Worm (Caenorhabditis elegans) whole organism, late embryonic: ENCODE data around the gene sago-1.

Experiments
- C08G9.2 ChIP-seq: sonication (generic microtip); optimal IDR thresholded peaks from 2 replicates; lab custom pipeline; 2016; ENCODE audit warnings: mild to moderate bottlenecking, missing genetic modification characterization, moderate library complexity, missing compliant biosample characterization
- F13H6.1 ChIP-seq: sonication (generic microtip); optimal IDR thresholded peaks from 2 replicates; lab custom pipeline; 2016; ENCODE audit warnings: missing genetic modification characterization, missing compliant biosample characterization
- K02D7.2 ChIP-seq: sonication (generic microtip); optimal IDR thresholded peaks from 2 replicates; lab custom pipeline; 2017; ENCODE audit warnings: mild to moderate bottlenecking, missing genetic modification characterization, missing compliant biosample characterization
- T23F11.4 ChIP-seq: fragments of 200-800 bp; sonication (Bioruptor generic); optimal IDR thresholded peaks from 2 replicates; lab custom pipeline; 2018; ENCODE audit warnings: mild to moderate bottlenecking, missing genetic modification characterization, missing compliant biosample characterization
- ahr-1 ChIP-seq: sonication (generic microtip); optimal IDR thresholded peaks from 2 replicates; lab custom pipeline; 2016; ENCODE audit warnings: missing genetic modification characterization, missing compliant biosample characterization
- ama-1 ChIP-seq: fragments of 150-350 bp; optimal IDR thresholded peaks from 2 replicates; lab custom pipeline; 2014
- ceh-18 ChIP-seq: sonication (generic microtip); optimal IDR thresholded peaks from 2 replicates; lab custom pipeline; 2016; ENCODE audit warnings: missing genetic modification characterization, missing compliant biosample characterization
- ceh-2 ChIP-seq: sonication (generic microtip); optimal IDR thresholded peaks from 2 replicates; lab custom pipeline; 2016; ENCODE audit warnings: missing genotype, missing genetic modification characterization, missing compliant biosample characterization
- ceh-22 ChIP-seq: sonication (generic microtip); optimal IDR thresholded peaks from 2 replicates; lab custom pipeline; 2017; ENCODE audit warnings: missing biosample characterization, missing genetic modification characterization
- ceh-30 ChIP-seq: fragments of 150-350 bp; optimal IDR thresholded peaks from 2 replicates; lab custom pipeline; 2014; ENCODE audit warnings: missing biosample characterization, missing genetic modification characterization
- ceh-31 ChIP-seq: sonication (generic microtip); optimal IDR thresholded peaks from 2 replicates; lab custom pipeline; 2016; ENCODE audit warnings: missing genetic modification characterization, missing compliant biosample characterization
- ceh-34 ChIP-seq: sonication (generic microtip); optimal IDR thresholded peaks from 2 replicates; lab custom pipeline; 2016; ENCODE audit warnings: mild to moderate bottlenecking, missing genetic modification characterization, missing compliant biosample characterization
- ceh-45 ChIP-seq: fragments of 200-800 bp; sonication (Bioruptor generic); IDR thresholded peaks from 2 replicates; pipeline ENCODE4 v1.3.6; 2022; ENCODE audit warnings: missing genetic modification reagents, missing genetic modification characterization, missing compliant biosample characterization
- ceh-6 ChIP-seq: fragments of 200-800 bp; sonication (Bioruptor generic); optimal IDR thresholded peaks from 2 replicates; lab custom pipeline; 2018; ENCODE audit warnings: mild to moderate bottlenecking, missing genetic modification characterization, missing compliant biosample characterization
- che-1 ChIP-seq: sonication (generic microtip); optimal IDR thresholded peaks from 2 replicates; lab custom pipeline; 2016; ENCODE audit warnings: mild to moderate bottlenecking, missing genetic modification characterization, missing compliant biosample characterization
- dmd-4 ChIP-seq: sonication (generic microtip); optimal IDR thresholded peaks from 2 replicates; lab custom pipeline; 2016; ENCODE audit warnings: borderline replicate concordance, missing genetic modification characterization, missing compliant biosample characterization
- dve-1 ChIP-seq: sonication (generic microtip); optimal IDR thresholded peaks from 2 replicates; lab custom pipeline; 2017; ENCODE audit warnings: antibody characterized with exemption, mild to moderate bottlenecking, missing genetic modification characterization, missing compliant biosample characterization
- elt-2 ChIP-seq: sonication (generic microtip); optimal IDR thresholded peaks from 2 replicates; lab custom pipeline; 2016; ENCODE audit warnings: missing genetic modification reagents, missing genetic modification characterization, missing compliant biosample characterization
- ets-4 ChIP-seq: sonication (generic microtip); optimal IDR thresholded peaks from 2 replicates; lab custom pipeline; 2016; ENCODE audit warnings: missing genetic modification characterization, missing compliant biosample characterization
- eyg-1 ChIP-seq: sonication (generic microtip); optimal IDR thresholded peaks from 2 replicates; lab custom pipeline; 2016; ENCODE audit warnings: missing genotype, missing genetic modification characterization, missing compliant biosample characterization
- fkh-6 ChIP-seq: sonication (generic microtip); optimal IDR thresholded peaks from 2 replicates; lab custom pipeline; 2016; ENCODE audit warnings: missing genetic modification characterization, missing compliant biosample characterization
- lim-6 ChIP-seq: sonication (generic microtip); optimal IDR thresholded peaks from 2 replicates; lab custom pipeline; 2016; ENCODE audit warnings: missing genetic modification characterization, missing compliant biosample characterization
- madf-2 ChIP-seq: sonication (generic microtip); optimal IDR thresholded peaks from 2 replicates; lab custom pipeline; 2017; ENCODE audit warnings: missing genetic modification characterization, missing compliant biosample characterization
- nhr-11 ChIP-seq: fragments of 150-350 bp; optimal IDR thresholded peaks from 2 replicates; lab custom pipeline; 2014; ENCODE audit warnings: missing biosample characterization, missing genetic modification characterization
- odd-2 ChIP-seq: sonication (generic microtip); optimal IDR thresholded peaks from 2 replicates; lab custom pipeline; 2017; ENCODE audit warnings: antibody characterized with exemption, mild to moderate bottlenecking, missing genetic modification characterization, missing compliant biosample characterization
- pag-3 ChIP-seq: sonication (generic microtip); optimal IDR thresholded peaks from 2 replicates; lab custom pipeline; 2016; ENCODE audit warnings: missing compliant biosample characterization, missing genetic modification characterization, borderline replicate concordance
- pat-9 ChIP-seq: fragments of 200-800 bp; sonication (Bioruptor generic); optimal IDR thresholded peaks from 2 replicates; lab custom pipeline; 2018; ENCODE audit warnings: mild to moderate bottlenecking, missing genetic modification characterization, moderate library complexity, missing compliant biosample characterization
- pha-2 ChIP-seq: sonication (generic microtip); optimal IDR thresholded peaks from 2 replicates; lab custom pipeline; 2017; ENCODE audit warnings: mild to moderate bottlenecking, missing genetic modification characterization, missing compliant biosample characterization
- pha-4 ChIP-seq: fragments of 150-350 bp; optimal IDR thresholded peaks from 2 replicates; lab custom pipeline; 2018; ENCODE audit warnings: missing biosample characterization, missing genetic modification reagents, missing genetic modification characterization
- pros-1 ChIP-seq: fragments of 150-350 bp; optimal IDR thresholded peaks from 2 replicates; lab custom pipeline; 2014; ENCODE audit warnings: missing biosample characterization, missing genetic modification reagents, missing genetic modification characterization
- ref-2 ChIP-seq: sonication (generic microtip); optimal IDR thresholded peaks from 2 replicates; lab custom pipeline; 2016; ENCODE audit warnings: missing genetic modification characterization, missing compliant biosample characterization
- rnt-1 ChIP-seq: sonication (generic microtip); optimal IDR thresholded peaks from 2 replicates; lab custom pipeline; 2016; ENCODE audit warnings: missing genetic modification characterization, missing compliant biosample characterization
- sdc-2 ChIP-seq: sonication (generic microtip); optimal IDR thresholded peaks from 2 replicates; lab custom pipeline; 2016; ENCODE audit warnings: missing genotype, missing genetic modification characterization, missing compliant biosample characterization
- syd-9 ChIP-seq: sonication (generic microtip); optimal IDR thresholded peaks from 2 replicates; lab custom pipeline; 2016; ENCODE audit warnings: mild to moderate bottlenecking, missing genetic modification characterization, moderate library complexity, missing compliant biosample characterization
- tbx-2 ChIP-seq: sonication (generic microtip); optimal IDR thresholded peaks from 2 replicates; lab custom pipeline; 2016; ENCODE audit warnings: missing genetic modification characterization, missing compliant biosample characterization
- unc-3 ChIP-seq, 2 experiments: fragments of 200-800 bp in 1 of 2; sonication (Bioruptor generic) in 1 of 2; sonication (generic microtip) in 1 of 2; conservative IDR thresholded peaks in 1 of 2; optimal IDR thresholded peaks in 1 of 2; 2 replicates each; pipeline versions ENCODE4 v1.3.6 to Lab custom; 2016 to 2022; ENCODE audit warnings: missing compliant biosample characterization in 2 of 2, missing genetic modification characterization in 2 of 2, missing genetic modification reagents in 1 of 2
- unc-42 ChIP-seq: sonication (generic microtip); optimal IDR thresholded peaks from 2 replicates; lab custom pipeline; 2016; ENCODE audit warnings: missing genotype, missing genetic modification characterization, missing compliant biosample characterization
- zip-5 ChIP-seq: sonication (generic microtip); optimal IDR thresholded peaks from 2 replicates; lab custom pipeline; 2016; ENCODE audit warnings: missing genetic modification characterization, missing compliant biosample characterization

The sago-1 gene

DNA sequence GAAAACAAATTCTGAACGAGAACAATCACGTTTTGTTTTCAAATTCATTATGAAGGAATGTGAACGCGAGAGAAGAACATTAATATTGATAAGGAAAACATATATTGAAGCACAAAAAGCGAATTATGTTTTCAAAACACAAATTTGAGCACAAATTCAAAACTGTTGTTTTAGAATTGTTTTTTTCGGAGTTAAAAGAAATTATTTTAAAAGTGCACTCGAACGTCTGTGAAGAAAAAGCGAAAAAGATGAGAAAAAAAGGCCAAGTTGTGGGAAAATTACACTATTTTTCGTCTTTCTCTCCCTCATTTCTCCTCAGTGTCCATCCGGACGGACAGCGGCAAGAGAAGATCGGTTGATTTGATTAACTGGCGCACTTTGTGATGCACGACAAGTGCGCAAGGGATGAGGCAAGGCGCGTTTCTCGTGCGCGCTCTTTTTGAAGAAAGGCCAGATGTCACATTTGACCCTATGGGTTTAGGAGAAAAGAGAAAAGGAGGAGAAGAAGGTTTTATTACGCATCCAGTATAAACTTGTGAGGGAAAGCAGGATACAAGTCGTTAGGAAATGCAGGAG, 36.2 kb upstream of the sago-1 start, which contains the start of gene mrck-1 (continued):
- TF ChIP-seq nhr-11 (tag; lab: Kevin White, UChicago), result no peak
- TF ChIP-seq elt-2 (tag; lab: Kevin White, UChicago), result peak; percentile 76
- peak; percentile 93 for TF ChIP-seq ceh-18 (tag; lab: Kevin White, UChicago)
- peak; percentile 63 for TF ChIP-seq che-1 (tag; lab: Kevin White, UChicago)
- peak; percentile 72 for TF ChIP-seq ceh-30 (tag; lab: Kevin White, UChicago)
- no peak for TF ChIP-seq zip-5 (tag; lab: Kevin White, UChicago)
- peak; percentile 78 for TF ChIP-seq T23F11.4 (GFP tag; lab: Kevin White, UChicago)
- peak; percentile 54 for TF ChIP-seq ahr-1 (tag; lab: Kevin White, UChicago)
- no peak for TF ChIP-seq odd-2 (tag; lab: Kevin White, UChicago)
- peak; percentile 25 for TF ChIP-seq pha-2 (tag; lab: Kevin White, UChicago)
- peak; percentile 66 for TF ChIP-seq fkh-6 (tag; lab: Kevin White, UChicago)
- peak; percentile 72 for TF ChIP-seq ceh-6 (GFP tag; lab: Kevin White, UChicago)
- TF ChIP-seq madf-2 (tag; lab: Kevin White, UChicago), result peak; percentile 96
- TF ChIP-seq dve-1 (tag; lab: Kevin White, UChicago), result peak; percentile 80
- TF ChIP-seq ceh-31 (tag; lab: Kevin White, UChicago), result peak; percentile 92
- peak; percentile 94 for TF ChIP-seq pros-1 (tag; lab: Kevin White, UChicago)
- peak; percentile 78 for TF ChIP-seq ref-2
- TF ChIP-seq K02D7.2 (tag; lab: Kevin White, UChicago), result peak; percentile 66
- TF ChIP-seq ceh-45 (GFP tag; lab: Robert Waterston, UW), result peak; percentile 48; the same call in 1 of the 2 replicates
- TF ChIP-seq unc-3 (GFP tag; conservative IDR thresholded peaks at IDR 0.05; lab: Robert Waterston, UW), result peak; percentile 74
- TF ChIP-seq unc-3 (tag; optimal IDR thresholded peaks at IDR 0.05; lab: Kevin White, UChicago), result peak; percentile 72
- TF ChIP-seq pat-9 (tag; lab: Kevin White, UChicago), result peak; percentile 92
- peak; percentile 62 for TF ChIP-seq lim-6 (tag; lab: Kevin White, UChicago)
- peak; percentile 89 for TF ChIP-seq ceh-34
- peak; percentile 74 for TF ChIP-seq ceh-2 (tag; lab: Kevin White, UChicago)
- no peak for TF ChIP-seq ama-1 (lab: Kevin White, UChicago)
- TF ChIP-seq pha-4, result no peak
- TF ChIP-seq dmd-4 (tag; lab: Kevin White, UChicago), result peak; percentile 16
- peak; percentile 54 for TF ChIP-seq ets-4 (tag; lab: Kevin White, UChicago)
- TF ChIP-seq rnt-1 (tag; lab: Kevin White, UChicago), result peak; percentile 93
- TF ChIP-seq tbx-2, result peak; percentile 95
- TF ChIP-seq pag-3 (tag; lab: Kevin White, UChicago), result peak; percentile 67
- peak; percentile 84 for TF ChIP-seq F13H6.1
- peak; percentile 58 for TF ChIP-seq C08G9.2 (tag; lab: Kevin White, UChicago)
- TF ChIP-seq eyg-1 (tag; lab: Kevin White, UChicago), result peak; percentile 54
- peak; percentile 70 for TF ChIP-seq syd-9 (tag; lab: Kevin White, UChicago)

DNA sequence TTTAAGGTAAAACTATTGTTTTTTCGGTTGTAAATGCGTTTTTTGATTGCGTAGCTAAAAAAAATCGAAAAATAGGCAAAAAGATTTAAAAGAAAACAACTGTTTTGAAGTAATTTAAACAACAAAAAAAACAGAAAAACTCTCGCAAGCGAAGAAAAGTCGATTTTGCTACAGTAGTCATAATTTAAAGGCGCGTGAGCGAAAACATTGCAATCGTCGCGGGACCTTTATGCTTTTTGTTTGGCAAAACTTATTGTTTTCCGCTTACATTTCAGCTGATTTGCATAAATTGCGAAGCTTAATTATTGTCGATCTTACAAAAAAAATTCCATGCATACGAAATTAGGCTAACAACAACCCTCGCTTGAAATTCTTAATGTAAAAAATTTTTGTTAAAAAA, 35.6 kb upstream of the sago-1 start:
- TF ChIP-seq ceh-22 (tag; lab: Kevin White, UChicago), result no peak
- no peak for TF ChIP-seq ceh-31 (tag; lab: Kevin White, UChicago)
- no peak for TF ChIP-seq ceh-2 (tag; lab: Kevin White, UChicago)
- no peak for TF ChIP-seq ceh-6 (GFP tag; lab: Kevin White, UChicago)
- no peak for TF ChIP-seq sdc-2 (tag; lab: Kevin White, UChicago)
- TF ChIP-seq, all 69 proteins: peak for 0

DNA sequence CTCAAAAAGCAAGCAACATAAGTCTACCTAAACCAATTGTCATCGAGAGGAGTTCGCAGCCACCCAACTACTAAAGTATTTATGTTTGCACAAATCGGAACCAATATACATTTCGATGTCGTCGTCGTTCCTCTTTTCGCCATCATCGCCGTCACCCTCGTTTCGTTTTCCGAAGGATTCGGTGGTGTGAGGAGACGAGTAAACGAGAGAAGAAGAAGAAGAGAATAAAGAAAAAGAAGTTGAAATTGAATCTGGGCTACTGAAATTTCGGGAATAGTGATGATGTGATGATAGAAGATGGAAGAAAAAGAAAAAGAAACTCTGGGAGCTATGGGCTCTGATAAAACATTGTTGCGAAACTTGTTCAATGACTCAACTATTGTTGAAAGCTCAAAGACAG, 35.0 kb upstream of the sago-1 start:
- TF ChIP-seq syd-9 (tag; lab: Kevin White, UChicago) (no peak), unc-42 (peak; percentile 62)
